Worm (Caenorhabditis elegans) whole organism, L1 larva: ENCODE data around the gene lmtr-5.

Experiments
- C04F5.9 ChIP-seq: sonication (generic microtip); optimal IDR thresholded peaks from 2 replicates; lab custom pipeline; 2016; ENCODE audit warnings: missing genetic modification characterization, missing compliant biosample characterization
- F16B12.6 ChIP-seq: fragments of 150-350 bp; optimal IDR thresholded peaks from 2 replicates; lab custom pipeline; 2014; ENCODE audit warnings: missing biosample characterization, missing genetic modification characterization
- Y116A8C.19 ChIP-seq: sonication (generic microtip); optimal IDR thresholded peaks from 2 replicates; lab custom pipeline; 2016; ENCODE audit warnings: missing compliant biosample characterization, missing genetic modification characterization, borderline replicate concordance
- aha-1 ChIP-seq: fragments of 150-350 bp; optimal IDR thresholded peaks from 2 replicates; lab custom pipeline; 2014; ENCODE audit warnings: missing biosample characterization, missing genetic modification characterization
- alr-1 ChIP-seq: fragments of 200-800 bp; sonication (Bioruptor generic); optimal IDR thresholded peaks from 2 replicates; lab custom pipeline; 2018; ENCODE audit warnings: borderline replicate concordance, mild to moderate bottlenecking, missing genetic modification characterization, missing compliant biosample characterization
- aly-2 ChIP-seq: fragments of 150-350 bp; optimal IDR thresholded peaks from 2 replicates; lab custom pipeline; 2014; ENCODE audit warnings: missing biosample characterization, missing genetic modification characterization
- ama-1 ChIP-seq: fragments of 150-350 bp; optimal IDR thresholded peaks from 2 replicates; lab custom pipeline; 2014
- ceh-63 ChIP-seq: fragments of 200-800 bp; sonication (Bioruptor generic); optimal IDR thresholded peaks from 2 replicates; lab custom pipeline; 2018; ENCODE audit warnings: mild to moderate bottlenecking, missing genetic modification characterization, missing compliant biosample characterization
- ceh-82 ChIP-seq, 3 experiments: fragments of 150-350 bp in 1 of 3; sonication (generic microtip) in 2 of 3; optimal IDR thresholded peaks; 2 replicates each; lab custom pipeline; 2014 to 2017; ENCODE audit warnings: missing biosample characterization in 3 of 3, missing genetic modification characterization in 3 of 3
- ceh-88 ChIP-seq: fragments of 200-800 bp; sonication (Bioruptor generic); IDR thresholded peaks from 2 replicates; pipeline ENCODE4 v1.3.6; 2022; ENCODE audit warnings: missing genetic modification characterization, missing compliant biosample characterization
- ceh-90 ChIP-seq: sonication (generic microtip); optimal IDR thresholded peaks from 2 replicates; lab custom pipeline; 2016; ENCODE audit warnings: missing genetic modification characterization, missing compliant biosample characterization
- ces-1 ChIP-seq: fragments of 150-350 bp; optimal IDR thresholded peaks from 2 replicates; lab custom pipeline; 2014; ENCODE audit warnings: missing biosample characterization, missing genetic modification reagents, missing genetic modification characterization
- dsc-1 ChIP-seq: sonication (generic microtip); optimal IDR thresholded peaks from 2 replicates; lab custom pipeline; 2016; ENCODE audit warnings: mild to moderate bottlenecking, missing genetic modification characterization, missing compliant biosample characterization
- efl-1 ChIP-seq, 4 experiments: fragments of 150-350 bp; optimal IDR thresholded peaks in 3 of 4; peaks in 1 of 4; 1 replicate in 1 of 4; 2 replicates in 3 of 4; lab custom pipeline; 2014; ENCODE audit warnings: missing biosample characterization in 2 of 4, missing genetic modification characterization in 2 of 4, missing genetic modification reagents in 2 of 4
- efl-3 ChIP-seq: fragments of 200-800 bp; sonication (Bioruptor generic); optimal IDR thresholded peaks from 2 replicates; lab custom pipeline; 2018; ENCODE audit warnings: mild to moderate bottlenecking, missing genetic modification characterization, missing compliant biosample characterization
- egl-13 ChIP-seq: sonication (generic microtip); optimal IDR thresholded peaks from 2 replicates; lab custom pipeline; 2016; ENCODE audit warnings: missing genotype, missing genetic modification reagents, missing genetic modification characterization, missing compliant biosample characterization
- egl-27 ChIP-seq, 2 experiments: fragments of 150-350 bp in 1 of 2; sonication (generic microtip); optimal IDR thresholded peaks; 3 replicates each; lab custom pipeline; 2017 to 2018; ENCODE audit warnings: missing biosample characterization in 2 of 2, missing genetic modification characterization in 2 of 2, missing genetic modification reagents in 2 of 2
- elt-2 ChIP-seq: sonication (generic microtip); optimal IDR thresholded peaks from 2 replicates; lab custom pipeline; 2016; ENCODE audit warnings: missing genetic modification characterization, mild to moderate bottlenecking, inconsistent platforms, missing compliant biosample characterization, missing genetic modification reagents
- elt-3 ChIP-seq, 6 experiments: fragments of 150-350 bp in 1 of 6; sonication (generic microtip); optimal IDR thresholded peaks; 2 replicates each; lab custom pipeline; 2017 to 2018; ENCODE audit warnings: missing biosample characterization in 6 of 6, missing genetic modification characterization in 6 of 6, inconsistent platforms in 1 of 6
- fkh-4 ChIP-seq: sonication (generic microtip); optimal IDR thresholded peaks from 2 replicates; lab custom pipeline; 2016; ENCODE audit warnings: missing compliant biosample characterization, missing genetic modification characterization, borderline replicate concordance
- fkh-8 ChIP-seq: sonication (generic microtip); optimal IDR thresholded peaks from 2 replicates; lab custom pipeline; 2016; ENCODE audit warnings: mild to moderate bottlenecking, missing genetic modification characterization, missing compliant biosample characterization
- fos-1 ChIP-seq: fragments of 150-350 bp; optimal IDR thresholded peaks from 2 replicates; lab custom pipeline; 2014; ENCODE audit warnings: missing biosample characterization, missing genetic modification characterization
- grh-1 ChIP-seq: fragments of 200-800 bp; sonication (Bioruptor generic); IDR thresholded peaks from 2 replicates; pipeline ENCODE4 v1.3.6; 2022; ENCODE audit warnings: missing genetic modification reagents, missing genetic modification characterization, missing compliant biosample characterization
- hlh-17 ChIP-seq: fragments of 200-800 bp; sonication (Bioruptor generic); optimal IDR thresholded peaks from 2 replicates; lab custom pipeline; 2018; ENCODE audit warnings: missing genetic modification characterization, mild to moderate bottlenecking, missing compliant biosample characterization, moderate library complexity, borderline replicate concordance
- hlh-4 ChIP-seq: sonication (generic microtip); optimal IDR thresholded peaks from 2 replicates; lab custom pipeline; 2016; ENCODE audit warnings: mild to moderate bottlenecking, missing genetic modification characterization, missing compliant biosample characterization
- hpl-2 ChIP-seq: fragments of 150-350 bp; optimal IDR thresholded peaks from 2 replicates; lab custom pipeline; 2014; ENCODE audit warnings: missing biosample characterization, missing genetic modification reagents, missing genetic modification characterization
- isw-1 ChIP-seq: fragments of 200-800 bp; sonication (Bioruptor generic); IDR thresholded peaks from 2 replicates; pipeline ENCODE4 v1.3.6; 2022; ENCODE audit warnings: missing genetic modification characterization, missing compliant biosample characterization
- lin-13 ChIP-seq: fragments of 150-350 bp; optimal IDR thresholded peaks from 2 replicates; lab custom pipeline; 2014; ENCODE audit warnings: missing biosample characterization, missing genetic modification reagents, missing genetic modification characterization
- lin-14 ChIP-seq: fragments of 200-800 bp; sonication (Bioruptor generic); optimal IDR thresholded peaks from 2 replicates; lab custom pipeline; 2018; ENCODE audit warnings: mild to moderate bottlenecking, missing genetic modification characterization, moderate library complexity, missing compliant biosample characterization
- lin-15B ChIP-seq: fragments of 150-350 bp; sonication (generic microtip); optimal IDR thresholded peaks from 3 replicates; lab custom pipeline; 2014; ENCODE audit warnings: missing biosample characterization, missing genetic modification characterization
- lin-39 ChIP-seq: fragments of 150-350 bp; optimal IDR thresholded peaks from 2 replicates; lab custom pipeline; 2014; ENCODE audit warnings: missing biosample characterization, missing genetic modification reagents, missing genetic modification characterization
- lsy-2 ChIP-seq, 2 experiments: fragments of 150-350 bp; optimal IDR thresholded peaks; 2 replicates each; lab custom pipeline; 2014; ENCODE audit warnings: missing biosample characterization in 2 of 2, missing genetic modification characterization in 2 of 2
- mab-9 ChIP-seq: fragments of 200-800 bp; sonication (Bioruptor generic); IDR thresholded peaks from 2 replicates; pipeline ENCODE4 v1.3.6; 2022; ENCODE audit warnings: missing genetic modification reagents, missing genetic modification characterization, missing compliant biosample characterization
- mdl-1 ChIP-seq, 2 experiments: fragments of 150-350 bp; optimal IDR thresholded peaks; 2 replicates each; lab custom pipeline; 2014 to 2017; ENCODE audit warnings: missing biosample characterization in 2 of 2, missing genetic modification characterization in 2 of 2, inconsistent platforms in 1 of 2
- mef-2 ChIP-seq: fragments of 150-350 bp; optimal IDR thresholded peaks from 2 replicates; lab custom pipeline; 2014; ENCODE audit warnings: missing biosample characterization, missing genetic modification characterization
- mep-1 ChIP-seq: fragments of 150-350 bp; optimal IDR thresholded peaks from 2 replicates; lab custom pipeline; 2014; ENCODE audit warnings: missing biosample characterization, missing genetic modification characterization
- nhr-12 ChIP-seq: sonication (generic microtip); optimal IDR thresholded peaks from 2 replicates; lab custom pipeline; 2017; ENCODE audit warnings: missing biosample characterization, missing genetic modification characterization
- nhr-19 ChIP-seq: fragments of 200-800 bp; sonication (Bioruptor generic); conservative IDR thresholded peaks from 2 replicates; pipeline ENCODE4 v1.3.6; 2022; ENCODE audit warnings: missing genetic modification characterization, missing compliant biosample characterization
- nhr-237 ChIP-seq: fragments of 150-350 bp; optimal IDR thresholded peaks from 2 replicates; lab custom pipeline; 2014; ENCODE audit warnings: missing biosample characterization, missing genetic modification characterization
- nhr-71 ChIP-seq: sonication (generic microtip); optimal IDR thresholded peaks from 2 replicates; lab custom pipeline; 2016; ENCODE audit warnings: mild to moderate bottlenecking, missing genetic modification characterization, moderate library complexity, missing compliant biosample characterization
- nhr-76 ChIP-seq: sonication (generic microtip); optimal IDR thresholded peaks from 2 replicates; lab custom pipeline; 2017; ENCODE audit warnings: missing biosample characterization, missing genetic modification characterization
- rnt-1 ChIP-seq: sonication (generic microtip); optimal IDR thresholded peaks from 2 replicates; lab custom pipeline; 2016; ENCODE audit warnings: mild to moderate bottlenecking, missing genetic modification characterization, moderate library complexity, missing compliant biosample characterization
- skn-1 ChIP-seq: fragments of 150-350 bp; optimal IDR thresholded peaks from 2 replicates; lab custom pipeline; 2014; ENCODE audit warnings: missing biosample characterization, missing genetic modification characterization
- snpc-4 ChIP-seq: fragments of 150-350 bp; optimal IDR thresholded peaks from 2 replicates; lab custom pipeline; 2014; ENCODE audit warnings: missing biosample characterization, missing genetic modification characterization
- snu-23 ChIP-seq: sonication (generic microtip); optimal IDR thresholded peaks from 2 replicates; lab custom pipeline; 2016; ENCODE audit warnings: missing genetic modification characterization, missing compliant biosample characterization
- sox-4 ChIP-seq: sonication (generic microtip); optimal IDR thresholded peaks from 2 replicates; lab custom pipeline; 2016; ENCODE audit warnings: missing genetic modification characterization, missing compliant biosample characterization
- sptf-1 ChIP-seq: fragments of 150-350 bp; optimal IDR thresholded peaks from 2 replicates; lab custom pipeline; 2014; ENCODE audit warnings: missing biosample characterization, missing genetic modification characterization
- sup-37 ChIP-seq: fragments of 200-800 bp; sonication (Bioruptor generic); optimal IDR thresholded peaks from 2 replicates; lab custom pipeline; 2018; ENCODE audit warnings: mild to moderate bottlenecking, missing genetic modification characterization, missing compliant biosample characterization
- tbx-2 ChIP-seq: sonication (generic microtip); optimal IDR thresholded peaks from 2 replicates; lab custom pipeline; 2016; ENCODE audit warnings: missing genetic modification characterization, missing compliant biosample characterization
- unc-30 ChIP-seq: sonication (generic microtip); optimal IDR thresholded peaks from 2 replicates; lab custom pipeline; 2017; ENCODE audit warnings: missing biosample characterization, missing genetic modification characterization
- unc-62 ChIP-seq: fragments of 150-350 bp; optimal IDR thresholded peaks from 2 replicates; lab custom pipeline; 2014; ENCODE audit warnings: missing biosample characterization, missing genetic modification reagents, missing genetic modification characterization
- unc-98 ChIP-seq: fragments of 200-800 bp; sonication (Bioruptor generic); IDR thresholded peaks from 2 replicates; pipeline ENCODE4 v1.3.6; 2022; ENCODE audit warnings: missing genetic modification characterization, missing compliant biosample characterization
- vab-15 ChIP-seq: sonication (generic microtip); optimal IDR thresholded peaks from 2 replicates; lab custom pipeline; 2017; ENCODE audit warnings: missing genotype, mild to moderate bottlenecking, missing genetic modification characterization, missing compliant biosample characterization
- xbp-1 ChIP-seq: sonication (generic microtip); optimal IDR thresholded peaks from 2 replicates; lab custom pipeline; 2016; ENCODE audit warnings: missing genetic modification characterization, missing compliant biosample characterization

Gene lmtr-5

ce11 chrIII:3200563-3200962 lies 17.1 kb downstream of the lmtr-5 start:
- TF ChIP-seq skn-1 (tag; lab: Kevin White, UChicago) = no peak
- TF ChIP-seq xbp-1 (tag; lab: Kevin White, UChicago) = no peak
- TF ChIP-seq rnt-1 (tag; lab: Kevin White, UChicago) = peak; percentile 77
- TF ChIP-seq nhr-71 (tag; lab: Kevin White, UChicago) = peak; percentile 41
- TF ChIP-seq sptf-1 (tag; lab: Kevin White, UChicago) = no peak
- TF ChIP-seq efl-3 = no peak
- no peak for TF ChIP-seq vab-15
- no peak for TF ChIP-seq ceh-90
- TF ChIP-seq lin-39 = peak; percentile 21
- TF ChIP-seq egl-27 (tag; optimal IDR thresholded peaks at IDR 0.05; lab: Kevin White, UChicago) = no peak
- TF ChIP-seq unc-98 (GFP tag; lab: Robert Waterston, UW) = 0 out of 2 replicates have a peak, but pooled peaks have one; percentile 28
- TF ChIP-seq efl-1 (optimal IDR thresholded peaks at IDR 0.05; lab: Kevin White, UChicago) = no peak
- no peak for TF ChIP-seq efl-1 (GFP tag; optimal IDR thresholded peaks at IDR 0.05 in 1 of 2; lab: Kevin White, UChicago)
- no peak for TF ChIP-seq sup-37 (GFP tag; lab: Kevin White, UChicago)
- no peak for TF ChIP-seq ceh-63
- no peak for TF ChIP-seq Y116A8C.19
- TF ChIP-seq lsy-2 (tag; optimal IDR thresholded peaks at IDR 0.05; lab: Kevin White, UChicago) = peak in 1 of 2 experiments; percentile 10
- TF ChIP-seq tbx-2 = no peak
- no peak for TF ChIP-seq hlh-4 (tag; lab: Kevin White, UChicago)
- no peak for TF ChIP-seq ceh-88 (GFP tag; lab: Robert Waterston, UW)
- TF ChIP-seq F16B12.6 = no peak
- peak; percentile 14 for TF ChIP-seq nhr-19 (GFP tag; lab: Robert Waterston, UW)
- TF ChIP-seq mdl-1 (tag; optimal IDR thresholded peaks at IDR 0.05; lab: Kevin White, UChicago) = no peak
- TF ChIP-seq snu-23 (GFP tag; lab: Kevin White, UChicago) = peak; percentile 36
- no peak for TF ChIP-seq grh-1
- TF ChIP-seq mep-1 (tag; lab: Kevin White, UChicago) = no peak
- TF ChIP-seq C04F5.9 (tag; lab: Kevin White, UChicago) = no peak
- TF ChIP-seq snpc-4 (tag; lab: Kevin White, UChicago) = no peak
- no peak for TF ChIP-seq aha-1 (tag; lab: Kevin White, UChicago)
- TF ChIP-seq fkh-4 (tag; lab: Kevin White, UChicago) = no peak
- TF ChIP-seq mef-2 (tag; lab: Kevin White, UChicago) = no peak
- TF ChIP-seq unc-30 (tag; lab: Kevin White, UChicago) = no peak
- no peak for TF ChIP-seq ceh-82 (tag; optimal IDR thresholded peaks at IDR 0.05; lab: Kevin White, UChicago)
- TF ChIP-seq ama-1 (lab: Kevin White, UChicago) = no peak
- no peak for TF ChIP-seq elt-2 (tag; lab: Kevin White, UChicago)
- TF ChIP-seq nhr-76 (tag; lab: Kevin White, UChicago) = no peak
- no peak for TF ChIP-seq alr-1
- no peak for TF ChIP-seq mab-9 (GFP tag; lab: Robert Waterston, UW)
- no peak for TF ChIP-seq ces-1
- no peak for TF ChIP-seq nhr-237 (tag; lab: Kevin White, UChicago)
- TF ChIP-seq fos-1 (tag; lab: Kevin White, UChicago) = no peak
- TF ChIP-seq fkh-8 (tag; lab: Kevin White, UChicago) = no peak
- TF ChIP-seq lin-13 = no peak
- TF ChIP-seq lin-14 (GFP tag; lab: Kevin White, UChicago) = peak; percentile 77
- no peak for TF ChIP-seq egl-13 (tag; lab: Kevin White, UChicago)
- no peak for TF ChIP-seq lin-15B
- no peak for TF ChIP-seq sox-4
- TF ChIP-seq hpl-2 (GFP tag; lab: Kevin White, UChicago) = no peak
- TF ChIP-seq aly-2 (tag; lab: Kevin White, UChicago) = no peak
- no peak for TF ChIP-seq nhr-12 (tag; lab: Kevin White, UChicago)
- TF ChIP-seq elt-3 (tag; optimal IDR thresholded peaks at IDR 0.05; lab: Kevin White, UChicago) = no peak
- TF ChIP-seq isw-1 = no peak
- TF ChIP-seq unc-62 (GFP tag; lab: Kevin White, UChicago) = no peak
- TF ChIP-seq dsc-1 (tag; lab: Kevin White, UChicago) = no peak
- no peak for TF ChIP-seq hlh-17 (GFP tag; lab: Kevin White, UChicago)
